Worm (Caenorhabditis elegans): Measurements from ENCODE around the gene Y48B6A.13.

- TF ChIP-seq unc-62 (GFP tag; optimal IDR thresholded peaks at IDR 0.05): no peak
- TF ChIP-seq atf-7 (tag; optimal IDR thresholded peaks at IDR 0.05): no peak
- no peak for TF ChIP-seq ztf-3 (GFP tag; optimal IDR thresholded peaks at IDR 0.05)
- TF ChIP-seq lin-54 (GFP tag; optimal IDR thresholded peaks at IDR 0.05): no peak
- TF ChIP-seq T26A5.8 (tag; optimal IDR thresholded peaks at IDR 0.05): no peak
- TF ChIP-seq mes-4 (tag; optimal IDR thresholded peaks at IDR 0.05): no peak
Observed at ce11 chrII:14243503-14243902, 17.4 kb upstream of the Y48B6A.13 start, which contains the start of gene jmjd-2.
